Worm (Caenorhabditis elegans) whole organism, L4 larva: Measurements from ENCODE around the gene ddx-23.

Experiments used
- daf-12 ChIP-seq: fragments of 150-350 bp; optimal IDR thresholded peaks from 2 replicates; lab custom pipeline; 2014; ENCODE audit warnings: missing biosample characterization, missing genetic modification reagents, missing genetic modification characterization
- nhr-237 ChIP-seq: sonication (generic microtip); optimal IDR thresholded peaks from 2 replicates; lab custom pipeline; 2017; ENCODE audit warnings: missing biosample characterization, missing genetic modification characterization
- pha-4 ChIP-seq, 2 experiments: fragments of 150-350 bp in 1 of 2; fragments of 200-800 bp in 1 of 2; sonication (Bioruptor generic) in 1 of 2; IDR thresholded peaks in 1 of 2; optimal IDR thresholded peaks in 1 of 2; 2 replicates each; pipeline versions ENCODE4 v1.3.6 to Lab custom; 2014 to 2022; ENCODE audit warnings: missing genetic modification characterization in 2 of 2, missing genetic modification reagents in 2 of 2, missing biosample characterization in 1 of 2, missing compliant biosample characterization in 1 of 2

DNA sequence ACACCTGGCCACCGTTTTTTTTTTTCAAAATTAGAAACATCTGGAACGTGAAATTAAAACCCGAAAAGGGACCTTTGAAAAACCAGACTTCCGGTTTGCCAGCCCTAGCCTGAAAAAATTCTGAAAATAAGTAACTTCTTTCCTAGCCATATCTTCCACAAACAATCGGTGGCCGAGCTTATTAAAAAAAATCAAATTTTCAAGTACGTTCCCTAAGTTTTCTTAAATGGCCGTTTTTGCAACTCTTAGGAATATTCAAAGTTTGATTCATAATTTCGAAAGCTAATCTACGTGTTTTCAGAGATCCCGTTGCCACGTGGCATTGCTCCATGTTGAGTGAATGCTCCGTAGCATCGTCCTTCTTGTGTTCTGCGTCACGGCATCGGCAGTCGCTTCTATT lies 29.5 kb downstream of the ddx-23 start, which contains the start of gene R12B2.8:
- TF ChIP-seq daf-12 = no peak
- no peak for TF ChIP-seq nhr-237 (tag; lab: Kevin White, UChicago)
- no peak for TF ChIP-seq pha-4 (GFP tag; IDR thresholded peaks at IDR 0.05; lab: Robert Waterston, UW)
- no peak for TF ChIP-seq pha-4 (tag; optimal IDR thresholded peaks at IDR 0.05; lab: Kevin White, UChicago)
